Worm (Caenorhabditis elegans) whole organism, midembryonic: Measurements from ENCODE around the gene srxa-10.

Experiments
- T22C8.4 ChIP-seq: fragments of 200-800 bp; sonication (Bioruptor generic); IDR thresholded peaks from 2 replicates; pipeline ENCODE4 v1.3.6; 2022; ENCODE audit warnings: missing genetic modification characterization, missing compliant biosample characterization
- cog-1 ChIP-seq: sonication (generic microtip); optimal IDR thresholded peaks from 2 replicates; lab custom pipeline; 2016; ENCODE audit warnings: missing genetic modification characterization, missing compliant biosample characterization
- flt-1 ChIP-seq: fragments of 200-800 bp; sonication (Bioruptor generic); IDR thresholded peaks from 2 replicates; pipeline ENCODE4 v1.3.6; 2022; ENCODE audit warnings: missing genetic modification characterization, missing compliant biosample characterization
- klf-2 ChIP-seq: fragments of 200-800 bp; sonication (Bioruptor generic); conservative IDR thresholded peaks from 2 replicates; pipeline ENCODE4 v1.3.6; 2022; ENCODE audit warnings: missing genetic modification reagents, missing genetic modification characterization, missing compliant biosample characterization
- med-1 ChIP-seq: sonication (generic microtip); optimal IDR thresholded peaks from 2 replicates; lab custom pipeline; 2017; ENCODE audit warnings: missing genetic modification characterization, mild to moderate bottlenecking, missing compliant biosample characterization, antibody characterized with exemption, missing genetic modification reagents; ENCODE audit not compliant: insufficient read depth
- ref-1 ChIP-seq: fragments of 200-800 bp; sonication (Bioruptor generic); conservative IDR thresholded peaks from 2 replicates; pipeline ENCODE4 v1.3.6; 2022; ENCODE audit warnings: missing genetic modification reagents, missing genetic modification characterization, missing compliant biosample characterization
- tab-1 ChIP-seq: fragments of 200-800 bp; sonication (Bioruptor generic); IDR thresholded peaks from 2 replicates; pipeline ENCODE4 v1.3.6; 2022; ENCODE audit warnings: missing genetic modification characterization, missing compliant biosample characterization
- ztf-23 ChIP-seq: fragments of 200-800 bp; sonication (Bioruptor generic); IDR thresholded peaks from 2 replicates; pipeline ENCODE4 v1.3.6; 2022; ENCODE audit warnings: missing genetic modification reagents, missing genetic modification characterization, missing compliant biosample characterization
- ztf-29 ChIP-seq: fragments of 200-800 bp; sonication (Bioruptor generic); IDR thresholded peaks from 2 replicates; pipeline ENCODE4 v1.3.6; 2022; ENCODE audit warnings: missing genetic modification reagents, missing genetic modification characterization, missing compliant biosample characterization

srxa-10 gene

DNA sequence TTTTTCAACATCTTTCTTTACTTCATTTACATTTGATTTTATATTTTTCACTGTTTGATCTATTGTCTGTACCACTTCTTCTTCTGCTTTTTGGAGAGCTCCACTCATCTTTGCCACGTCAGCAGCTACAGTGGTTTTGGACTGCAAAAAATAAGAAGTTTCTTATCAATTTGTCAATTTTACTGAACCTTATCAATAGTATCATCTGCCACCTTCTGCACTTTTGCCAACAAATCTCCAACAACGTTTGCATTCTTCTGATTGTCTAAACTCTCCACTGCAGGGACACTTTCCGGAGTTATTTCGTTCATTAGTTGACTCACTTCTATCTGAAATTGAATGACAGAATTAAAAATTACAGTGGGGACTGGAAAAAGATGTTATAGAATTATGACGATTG, 9.6 kb downstream of the srxa-10 start:
- TF ChIP-seq tab-1 (GFP tag; lab: Robert Waterston, UW) (no peak), med-1 (GFP tag; lab: Kevin White, UChicago) (no peak), ztf-23 (GFP tag; lab: Robert Waterston, UW) (no peak), ztf-29 (GFP tag; lab: Robert Waterston, UW) (no peak), flt-1 (GFP tag; lab: Robert Waterston, UW) (no peak), klf-2 (GFP tag; lab: Robert Waterston, UW) (no peak), ref-1 (GFP tag; lab: Robert Waterston, UW) (no peak), cog-1 (no peak), T22C8.4 (GFP tag; lab: Robert Waterston, UW) (no peak)

DNA sequence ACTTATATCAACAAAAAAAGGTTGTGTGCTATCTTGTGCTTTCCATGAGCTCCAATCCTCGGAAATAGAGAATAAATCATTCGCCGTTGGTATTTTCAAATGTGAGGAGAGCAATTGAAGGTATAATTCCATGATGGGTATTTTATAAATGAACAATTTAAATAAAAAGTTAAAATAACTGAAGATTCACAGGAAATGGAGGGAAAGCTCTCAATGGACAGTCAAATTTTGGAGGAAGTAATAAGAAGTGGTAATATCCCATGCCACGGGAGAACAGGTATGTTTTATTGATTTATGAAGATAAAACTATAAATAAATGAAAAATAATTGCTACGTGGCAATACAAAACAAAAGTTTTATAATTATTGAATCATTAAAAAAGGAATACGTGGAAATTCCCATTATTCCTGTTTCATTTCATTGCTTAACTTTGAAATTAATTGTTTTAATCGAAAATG, 13.2 kb downstream of the srxa-10 start:
- TF ChIP-seq flt-1 (GFP tag; lab: Robert Waterston, UW), result no peak
- no peak for TF ChIP-seq ztf-29 (GFP tag; lab: Robert Waterston, UW)
- no peak for TF ChIP-seq T22C8.4 (GFP tag; lab: Robert Waterston, UW)
- TF ChIP-seq med-1 (GFP tag; lab: Kevin White, UChicago), result no peak
- no peak for TF ChIP-seq ztf-23 (GFP tag; lab: Robert Waterston, UW)
- no peak for TF ChIP-seq cog-1
- no peak for TF ChIP-seq tab-1 (GFP tag; lab: Robert Waterston, UW)
- no peak for TF ChIP-seq klf-2 (GFP tag; lab: Robert Waterston, UW)
- no peak for TF ChIP-seq ref-1 (GFP tag; lab: Robert Waterston, UW)

DNA sequence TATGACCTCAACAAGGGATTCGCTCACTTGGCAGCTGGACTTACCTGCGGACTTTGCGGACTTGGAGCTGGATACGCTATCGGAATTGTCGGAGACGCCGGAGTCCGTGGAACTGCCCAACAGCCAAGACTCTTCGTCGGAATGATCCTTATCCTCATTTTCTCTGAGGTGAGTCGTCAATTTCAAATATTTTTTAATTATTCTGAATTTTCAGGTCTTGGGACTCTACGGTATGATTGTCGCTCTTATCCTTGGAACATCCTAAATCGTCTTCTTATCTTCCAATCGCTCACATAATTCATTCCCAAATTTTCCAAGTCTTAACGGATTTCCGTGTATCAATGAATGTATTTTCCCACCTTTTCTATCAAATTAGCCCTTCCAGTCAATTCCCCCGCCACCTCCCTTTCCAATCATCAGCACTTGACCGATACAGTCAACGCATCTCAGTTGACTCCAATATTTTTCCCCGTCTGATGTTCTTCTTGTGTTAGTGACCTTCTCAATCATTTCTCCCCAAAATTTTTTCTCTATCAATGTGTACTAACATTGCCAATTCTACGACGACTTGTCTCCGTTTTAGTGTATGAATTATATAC, 13.8 kb downstream of the srxa-10 start, which contains the start of gene R10E11.6:
Gene R10E11.6, plus strand, starts transcription at position 524 of the 599 bp plus-strand sequence.
- TF ChIP-seq ztf-23 (GFP tag; lab: Robert Waterston, UW) (no peak), ref-1 (GFP tag; lab: Robert Waterston, UW) (no peak), tab-1 (GFP tag; lab: Robert Waterston, UW) (no peak), T22C8.4 (GFP tag; lab: Robert Waterston, UW) (no peak), ztf-29 (GFP tag; lab: Robert Waterston, UW) (no peak), cog-1 (no peak), klf-2 (GFP tag; lab: Robert Waterston, UW) (no peak), flt-1 (GFP tag; lab: Robert Waterston, UW) (no peak)

DNA sequence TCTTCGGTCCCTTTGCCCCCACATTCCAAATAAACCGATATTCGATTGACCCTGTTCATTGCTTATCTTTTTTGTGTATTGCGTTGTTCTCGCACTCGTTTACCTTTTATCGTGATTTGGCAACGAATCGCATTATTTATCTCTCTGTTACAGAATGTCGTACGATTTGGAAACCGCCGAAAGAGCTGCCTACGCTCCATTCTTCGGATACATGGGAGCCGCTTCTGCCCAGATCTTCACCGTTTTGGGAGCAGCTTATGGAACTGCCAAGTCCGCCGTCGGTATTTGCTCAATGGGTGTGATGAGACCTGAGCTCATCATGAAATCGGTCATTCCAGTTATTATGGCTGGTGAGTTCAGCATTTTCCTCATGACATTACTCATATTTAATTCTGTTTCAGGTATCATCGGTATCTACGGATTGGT, 14.3 kb downstream of the srxa-10 start, which contains the start of gene vha-2:
Gene vha-2, plus strand, starts transcription at position 154 of the 426 bp plus-strand sequence.
- TF ChIP-seq med-1 (GFP tag; lab: Kevin White, UChicago) (no peak), ref-1 (GFP tag; lab: Robert Waterston, UW) (no peak), ztf-29 (GFP tag; lab: Robert Waterston, UW) (no peak), ztf-23 (GFP tag; lab: Robert Waterston, UW) (no peak), cog-1 (no peak), klf-2 (GFP tag; lab: Robert Waterston, UW) (no peak), tab-1 (GFP tag; lab: Robert Waterston, UW) (no peak), flt-1 (GFP tag; lab: Robert Waterston, UW) (no peak), T22C8.4 (GFP tag; lab: Robert Waterston, UW) (no peak)

DNA sequence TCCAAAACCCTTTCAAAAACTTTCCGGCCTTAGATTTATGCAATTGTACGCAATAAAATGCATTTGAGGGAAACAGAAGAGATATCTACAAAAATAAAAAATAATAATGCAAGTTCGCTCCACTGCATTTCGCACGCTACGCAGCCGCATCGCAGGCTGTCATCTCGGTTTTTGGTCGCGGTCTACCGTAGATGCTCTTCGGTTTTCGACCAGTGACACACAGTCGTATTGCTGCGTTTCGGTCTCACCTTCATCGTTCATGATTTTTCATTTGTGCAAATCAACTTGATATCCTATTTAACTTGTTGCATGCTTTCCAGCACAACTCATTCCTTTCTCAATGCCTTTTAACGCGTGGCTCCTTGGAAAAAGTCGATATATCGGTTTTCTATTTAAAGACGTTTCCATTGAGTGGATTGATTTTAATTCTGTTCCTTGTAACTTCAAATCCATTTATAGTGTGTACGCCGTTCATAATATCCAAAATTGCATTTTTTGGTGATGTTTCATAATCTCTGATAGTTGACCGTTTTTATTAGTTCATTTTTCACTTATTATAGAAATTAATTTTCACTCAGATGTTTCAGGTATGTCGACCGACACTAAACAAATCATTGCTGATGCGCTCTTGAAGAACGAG, 15.6 kb downstream of the srxa-10 start, which contains the start of gene vha-1:
Gene vha-1, plus strand, starts transcription at position 590 of the 640 bp plus-strand sequence.
- TF ChIP-seq ref-1 (GFP tag; lab: Robert Waterston, UW) (no peak), ztf-23 (GFP tag; lab: Robert Waterston, UW) (0 out of 2 replicates have a peak, but pooled peaks have one; percentile 53), cog-1 (peak; percentile 53), med-1 (GFP tag; lab: Kevin White, UChicago) (no peak), flt-1 (GFP tag; lab: Robert Waterston, UW) (no peak; the same call in 1 of the 2 replicates)

DNA sequence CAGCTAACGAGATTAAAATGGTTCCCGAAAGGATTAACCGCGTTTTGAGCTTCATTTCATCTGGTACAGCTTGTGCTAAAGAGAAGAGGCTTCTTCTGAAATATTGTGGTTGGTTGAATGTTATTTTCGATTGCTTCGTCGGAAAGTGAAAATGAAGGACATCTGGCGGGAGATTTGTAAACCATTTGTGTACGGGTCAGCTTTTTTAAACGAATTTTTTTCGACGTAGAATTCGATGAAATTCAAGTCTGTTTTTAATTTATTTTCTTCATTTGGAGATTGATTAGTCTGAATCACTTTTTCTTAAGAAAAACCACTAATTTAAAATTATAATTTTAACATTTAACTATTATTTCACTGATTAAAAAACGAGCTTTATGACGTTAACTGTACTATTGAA, 16.1 kb downstream of the srxa-10 start, which contains the start of gene sqv-3:
Gene sqv-3, minus strand, starts transcription at position 101 of the 400 bp plus-strand sequence.
- no peak for TF ChIP-seq flt-1 (GFP tag; lab: Robert Waterston, UW)
- no peak for TF ChIP-seq ztf-23 (GFP tag; lab: Robert Waterston, UW)
- no peak for TF ChIP-seq klf-2 (GFP tag; lab: Robert Waterston, UW)
- no peak for TF ChIP-seq T22C8.4 (GFP tag; lab: Robert Waterston, UW)
- TF ChIP-seq tab-1 (GFP tag; lab: Robert Waterston, UW), result no peak
- TF ChIP-seq ztf-29 (GFP tag; lab: Robert Waterston, UW), result no peak
- no peak for TF ChIP-seq ref-1 (GFP tag; lab: Robert Waterston, UW)

DNA sequence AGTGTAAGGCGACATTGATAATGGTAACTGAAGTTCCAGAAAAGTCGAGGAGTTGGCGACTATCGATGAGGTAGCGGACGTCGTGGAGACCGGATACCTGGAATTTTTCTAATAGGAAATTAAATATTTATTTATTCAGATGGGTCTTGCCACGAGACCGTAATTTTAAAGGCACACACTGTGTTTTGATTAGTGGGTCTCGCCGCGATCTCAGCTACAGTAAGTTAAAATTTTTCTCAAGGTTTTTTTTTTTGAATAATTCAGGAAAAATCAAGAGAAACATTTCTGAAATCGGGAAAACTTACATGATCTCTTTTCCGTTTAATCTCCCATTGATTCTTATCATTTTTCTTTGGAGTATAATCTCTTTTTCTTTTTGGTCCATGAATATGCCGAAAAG, 17.3 kb downstream of the srxa-10 start:
- TF ChIP-seq ref-1 (GFP tag; lab: Robert Waterston, UW), result no peak
- no peak for TF ChIP-seq tab-1 (GFP tag; lab: Robert Waterston, UW)
- TF ChIP-seq klf-2 (GFP tag; lab: Robert Waterston, UW), result no peak
- no peak for TF ChIP-seq med-1 (GFP tag; lab: Kevin White, UChicago)
- TF ChIP-seq ztf-23 (GFP tag; lab: Robert Waterston, UW), result no peak
- TF ChIP-seq cog-1, result no peak
- TF ChIP-seq ztf-29 (GFP tag; lab: Robert Waterston, UW), result no peak
- TF ChIP-seq flt-1 (GFP tag; lab: Robert Waterston, UW), result no peak
- no peak for TF ChIP-seq T22C8.4 (GFP tag; lab: Robert Waterston, UW)

DNA sequence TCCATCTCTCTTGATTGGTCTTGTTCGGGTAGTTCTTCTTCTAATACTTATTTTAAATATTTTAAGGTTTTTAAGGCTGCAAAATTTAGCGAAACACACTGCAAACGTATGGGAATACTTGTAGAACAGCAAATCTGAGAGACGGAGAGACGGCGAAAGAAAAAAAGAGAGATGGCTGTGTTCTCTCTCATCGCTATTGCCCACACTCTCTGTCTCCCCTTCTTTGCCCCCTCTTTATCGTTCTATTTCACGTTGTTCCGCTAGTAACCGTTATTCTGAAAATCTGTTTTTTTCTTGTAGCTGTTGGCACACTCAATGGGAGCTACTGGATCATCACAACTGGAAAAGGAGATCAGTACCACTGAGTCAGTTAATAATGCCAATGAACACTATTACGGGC, 20.0 kb downstream of the srxa-10 start, which contains the start of gene usp-46:
Gene usp-46, plus strand, starts transcription at position 301 of the 400 bp plus-strand sequence.
- no peak for TF ChIP-seq T22C8.4 (GFP tag; lab: Robert Waterston, UW)
- no peak for TF ChIP-seq ref-1 (GFP tag; lab: Robert Waterston, UW)
- TF ChIP-seq tab-1 (GFP tag; lab: Robert Waterston, UW), result no peak
- TF ChIP-seq flt-1 (GFP tag; lab: Robert Waterston, UW), result 0 out of 2 replicates have a peak, but pooled peaks have one; percentile 39
- no peak for TF ChIP-seq ztf-23 (GFP tag; lab: Robert Waterston, UW)
